Worm (Caenorhabditis elegans) whole organism, L4 larva: Measurements from ENCODE around the gene Y57A10A.24.

Experiments used
- aha-1 ChIP-seq: fragments of 150-350 bp; peaks from one replicate; lab custom pipeline; 2014; ENCODE audit warnings: missing biosample characterization, missing genetic modification characterization
- egl-43 ChIP-seq: fragments of 200-800 bp; sonication (Bioruptor generic); IDR thresholded peaks from 2 replicates; pipeline ENCODE4 v1.3.6; 2022; ENCODE audit warnings: missing genetic modification reagents, missing genetic modification characterization, missing compliant biosample characterization
- lin-13 ChIP-seq: fragments of 150-350 bp; optimal IDR thresholded peaks from 2 replicates; lab custom pipeline; 2014; ENCODE audit warnings: missing biosample characterization, missing genetic modification reagents, missing genetic modification characterization
- nhr-237 ChIP-seq: sonication (generic microtip); optimal IDR thresholded peaks from 2 replicates; lab custom pipeline; 2017; ENCODE audit warnings: missing biosample characterization, missing genetic modification characterization
- snpc-4 ChIP-seq: fragments of 150-350 bp; optimal IDR thresholded peaks from 2 replicates; lab custom pipeline; 2014; ENCODE audit warnings: missing biosample characterization, missing genetic modification characterization
- vab-7 ChIP-seq: fragments of 200-800 bp; sonication (Bioruptor generic); IDR thresholded peaks from 2 replicates; pipeline ENCODE4 v1.3.6; 2022; ENCODE audit warnings: missing genetic modification reagents, missing genetic modification characterization, missing compliant biosample characterization
- zfp-3 ChIP-seq: fragments of 200-800 bp; sonication (Bioruptor generic); conservative IDR thresholded peaks from 2 replicates; pipeline ENCODE4 v1.3.6; 2022; ENCODE audit warnings: missing genetic modification reagents, missing genetic modification characterization, missing compliant biosample characterization

DNA sequence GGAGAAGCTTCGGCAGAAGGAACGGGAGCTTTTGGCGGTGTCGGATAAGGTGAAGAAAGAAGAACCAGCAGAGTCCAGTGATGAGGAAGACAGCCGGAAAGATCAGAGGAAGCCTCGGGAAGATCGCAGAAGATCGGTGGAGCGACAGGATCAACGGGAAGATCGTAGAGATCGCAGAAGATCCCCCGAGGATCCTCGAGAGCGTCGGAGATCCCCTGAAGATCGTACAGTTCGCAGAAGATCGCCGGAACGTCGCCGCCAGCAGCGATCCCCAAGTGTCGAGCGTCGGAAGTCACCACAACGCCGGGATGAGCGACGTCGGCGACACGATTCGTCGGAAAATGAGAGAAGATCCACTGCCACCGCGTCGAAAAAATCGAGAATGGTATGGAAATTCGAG, 16.6 kb upstream of the Y57A10A.24 start:
- TF ChIP-seq egl-43 (GFP tag; lab: Robert Waterston, UW) (no peak), vab-7 (GFP tag; lab: Robert Waterston, UW) (no peak), snpc-4 (tag; lab: Kevin White, UChicago) (no peak), nhr-237 (tag; lab: Kevin White, UChicago) (no peak), aha-1 (tag; lab: Kevin White, UChicago) (no peak), zfp-3 (GFP tag; lab: Robert Waterston, UW) (no peak), lin-13 (GFP tag; lab: Kevin White, UChicago) (no peak)
